Fruit fly (Drosophila melanogaster) S2 (cell line): ENCODE results near the gene S1P.

ENCODE experiments used
- CG8478 ChIP-seq: fragments of >200 bp; optimal IDR thresholded peaks from 2 replicates; lab custom pipeline; 2018
- CTCF ChIP-seq, 2 experiments: fragments of >200 bp; optimal IDR thresholded peaks; 2 replicates each; lab custom pipeline; 2018

The S1P gene

dm6 chr3L:21565126-21565525, 52.0 kb downstream of the S1P start, which contains the start of gene CG7634:
Gene CG7634, plus strand, starts transcription at chr3L:21565426.
- TF ChIP-seq CG8478: no peak
- no peak for TF ChIP-seq CTCF (optimal IDR thresholded peaks at IDR 0.05; lab: Kevin White, UChicago)
